Worm (Caenorhabditis elegans) whole organism, early embryonic: Measurements from ENCODE around the gene fbxb-58.

ENCODE experiments used
- B0310.2 ChIP-seq: sonication (generic microtip); optimal IDR thresholded peaks from 2 replicates; lab custom pipeline; 2016; ENCODE audit warnings: mild to moderate bottlenecking, missing genetic modification characterization, missing compliant biosample characterization
- F13C5.2 ChIP-seq: sonication (generic microtip); optimal IDR thresholded peaks from 2 replicates; lab custom pipeline; 2017; ENCODE audit warnings: mild to moderate bottlenecking, missing genetic modification characterization, inconsistent platforms, missing compliant biosample characterization
- aly-1 ChIP-seq: sonication (generic microtip); optimal IDR thresholded peaks from 2 replicates; lab custom pipeline; 2016; ENCODE audit warnings: missing genetic modification characterization, missing compliant biosample characterization
- ama-1 ChIP-seq: fragments of 150-350 bp; optimal IDR thresholded peaks from 2 replicates; lab custom pipeline; 2014
- ceh-13 ChIP-seq: fragments of 200-800 bp; sonication (Bioruptor generic); optimal IDR thresholded peaks from 2 replicates; lab custom pipeline; 2018; ENCODE audit warnings: mild to moderate bottlenecking, missing genetic modification characterization, missing compliant biosample characterization
- ceh-36 ChIP-seq: sonication (generic microtip); optimal IDR thresholded peaks from 2 replicates; lab custom pipeline; 2016; ENCODE audit warnings: missing genetic modification characterization, inconsistent platforms, missing compliant biosample characterization
- ets-7 ChIP-seq: sonication (generic microtip); optimal IDR thresholded peaks from 2 replicates; lab custom pipeline; 2016; ENCODE audit warnings: missing genotype, missing genetic modification characterization, missing compliant biosample characterization
- flt-1 ChIP-seq: fragments of 200-800 bp; sonication (Bioruptor generic); IDR thresholded peaks from 2 replicates; pipeline ENCODE4 v1.3.6; 2022; ENCODE audit warnings: missing genetic modification characterization, missing compliant biosample characterization
- hmbx-1 ChIP-seq: sonication (generic microtip); optimal IDR thresholded peaks from 2 replicates; lab custom pipeline; 2016; ENCODE audit warnings: mild to moderate bottlenecking, missing genetic modification characterization, missing compliant biosample characterization
- hmg-4 ChIP-seq: fragments of 200-800 bp; sonication (Bioruptor generic); optimal IDR thresholded peaks from 2 replicates; lab custom pipeline; 2018; ENCODE audit warnings: mild to moderate bottlenecking, missing genetic modification characterization, missing compliant biosample characterization
- hnd-1 ChIP-seq: sonication (generic microtip); optimal IDR thresholded peaks from 2 replicates; lab custom pipeline; 2016; ENCODE audit warnings: missing genetic modification characterization, missing compliant biosample characterization
- pes-1 ChIP-seq: fragments of 200-800 bp; sonication (Bioruptor generic); IDR thresholded peaks from 2 replicates; pipeline ENCODE4 v1.3.6; 2022; ENCODE audit warnings: missing genetic modification reagents, missing genetic modification characterization, missing compliant biosample characterization
- scrt-1 ChIP-seq: fragments of 200-800 bp; sonication (Bioruptor generic); IDR thresholded peaks from 2 replicates; pipeline ENCODE4 v1.3.6; 2022; ENCODE audit warnings: missing genetic modification characterization, missing compliant biosample characterization
- sea-1 ChIP-seq: fragments of 200-800 bp; sonication (Bioruptor generic); conservative IDR thresholded peaks from 2 replicates; pipeline ENCODE4 v1.3.6; 2022; ENCODE audit warnings: missing genetic modification characterization, missing compliant biosample characterization
- tbx-11 ChIP-seq: fragments of 200-800 bp; sonication (Bioruptor generic); IDR thresholded peaks from 2 replicates; pipeline ENCODE4 v1.3.6; 2022; ENCODE audit warnings: missing genetic modification characterization, missing compliant biosample characterization
- tbx-37 ChIP-seq: fragments of 200-800 bp; sonication (Bioruptor generic); conservative IDR thresholded peaks from 2 replicates; pipeline ENCODE4 v1.3.6; 2022; ENCODE audit warnings: missing genetic modification reagents, missing genetic modification characterization, missing compliant biosample characterization
- tra-4 ChIP-seq: sonication (generic microtip); optimal IDR thresholded peaks from 2 replicates; lab custom pipeline; 2017; ENCODE audit warnings: missing genetic modification characterization, missing compliant biosample characterization

fbxb-58 gene

DNA sequence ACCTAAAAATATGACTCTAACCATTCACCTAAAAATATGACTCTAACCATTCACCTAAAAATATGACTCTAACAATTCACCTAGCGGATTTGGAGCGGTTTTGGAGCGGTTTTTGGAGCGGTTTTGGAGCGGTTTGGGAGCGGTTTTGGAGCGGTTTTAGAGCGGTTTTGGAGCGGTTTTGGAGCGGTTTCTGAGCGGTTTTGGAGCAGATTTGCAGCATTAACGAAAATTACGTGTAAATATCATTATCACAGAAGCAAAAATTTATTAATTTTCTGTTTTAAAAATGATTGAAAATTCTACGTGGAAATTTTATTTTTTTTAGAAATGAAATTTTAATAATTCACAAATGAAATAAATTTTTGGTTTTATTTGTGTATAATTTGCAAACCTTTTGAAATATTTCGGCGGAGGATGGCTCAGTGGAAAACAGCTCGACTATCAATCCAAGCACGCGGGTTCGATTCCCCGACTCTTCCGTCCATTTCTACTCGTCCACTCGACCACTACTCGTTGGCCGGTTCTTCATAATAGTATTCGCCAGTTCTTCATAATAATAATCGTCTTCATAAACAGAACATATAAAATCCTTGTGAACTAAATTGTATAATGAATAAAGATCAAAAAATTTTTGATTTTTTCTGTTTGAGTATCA, 15.6 kb downstream of the fbxb-58 start:
- no peak for TF ChIP-seq hmbx-1 (tag; lab: Kevin White, UChicago)
- no peak for TF ChIP-seq tbx-37 (GFP tag; lab: Robert Waterston, UW)
- no peak for TF ChIP-seq tra-4
- TF ChIP-seq flt-1 (GFP tag; lab: Robert Waterston, UW), result no peak
- TF ChIP-seq hmg-4, result no peak
- no peak for TF ChIP-seq tbx-11 (GFP tag; lab: Robert Waterston, UW)
- no peak for TF ChIP-seq B0310.2 (tag; lab: Kevin White, UChicago)
- no peak for TF ChIP-seq pes-1 (GFP tag; lab: Robert Waterston, UW)
- no peak for TF ChIP-seq F13C5.2
- no peak for TF ChIP-seq ceh-36
- TF ChIP-seq scrt-1, result no peak

DNA sequence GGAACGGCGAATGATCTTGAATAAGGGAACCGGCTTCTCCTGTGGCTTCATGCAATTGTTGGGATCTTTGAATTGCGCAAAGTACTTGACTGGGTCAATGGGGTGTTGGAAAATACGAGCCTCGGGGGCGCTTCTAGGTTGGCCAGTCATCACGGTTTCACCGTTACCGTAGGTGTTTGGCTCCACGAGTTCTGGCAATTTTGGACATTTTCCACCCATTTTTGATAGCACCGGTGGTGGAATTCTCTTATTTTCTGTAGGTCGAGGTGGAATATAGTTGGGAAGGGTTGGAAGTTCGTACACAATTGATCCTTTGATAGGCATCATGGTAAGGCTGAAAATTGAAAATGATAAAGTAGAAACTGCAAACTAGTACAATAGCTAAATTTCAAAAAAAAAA, 23.7 kb downstream of the fbxb-58 start, which contains the start of gene ZK380.4:
Gene ZK380.4, minus strand, starts transcription at position 327 of the 400 bp plus-strand sequence.
- no peak for TF ChIP-seq pes-1 (GFP tag; lab: Robert Waterston, UW)
- no peak for TF ChIP-seq tbx-11 (GFP tag; lab: Robert Waterston, UW)
- no peak for TF ChIP-seq flt-1 (GFP tag; lab: Robert Waterston, UW)
- no peak for TF ChIP-seq hnd-1 (tag; lab: Kevin White, UChicago)

DNA sequence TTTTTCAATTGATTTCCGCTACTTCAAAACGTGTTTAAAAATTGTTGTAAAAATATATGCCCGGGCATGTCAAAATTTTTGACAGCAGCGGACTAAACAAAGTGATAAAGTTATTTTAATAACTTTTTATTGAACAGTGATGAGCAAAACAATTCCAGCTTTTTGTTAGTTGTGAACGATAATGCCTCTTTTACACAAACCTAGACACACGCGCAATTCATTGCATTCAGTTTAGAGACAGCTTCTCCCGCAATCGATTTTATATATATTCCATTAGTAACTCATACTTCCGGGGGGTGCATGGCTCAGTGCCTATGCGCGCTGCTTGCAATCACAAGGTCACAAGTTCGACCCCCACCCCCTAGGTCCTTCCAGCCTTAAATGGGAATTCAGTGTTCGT, 26.2 kb downstream of the fbxb-58 start, which contains the start of gene ZK380.6:
Gene ZK380.6, plus strand, starts transcription at position 301 of the 400 bp plus-strand sequence.
- TF ChIP-seq ets-7 (tag; lab: Kevin White, UChicago) (no peak), hnd-1 (tag; lab: Kevin White, UChicago) (no peak), sea-1 (GFP tag; lab: Robert Waterston, UW) (no peak), scrt-1 (no peak), B0310.2 (tag; lab: Kevin White, UChicago) (no peak), pes-1 (GFP tag; lab: Robert Waterston, UW) (no peak), ceh-13 (GFP tag; lab: Kevin White, UChicago) (no peak), ama-1 (lab: Kevin White, UChicago) (no peak), flt-1 (GFP tag; lab: Robert Waterston, UW) (no peak), tbx-37 (GFP tag; lab: Robert Waterston, UW) (no peak)

DNA sequence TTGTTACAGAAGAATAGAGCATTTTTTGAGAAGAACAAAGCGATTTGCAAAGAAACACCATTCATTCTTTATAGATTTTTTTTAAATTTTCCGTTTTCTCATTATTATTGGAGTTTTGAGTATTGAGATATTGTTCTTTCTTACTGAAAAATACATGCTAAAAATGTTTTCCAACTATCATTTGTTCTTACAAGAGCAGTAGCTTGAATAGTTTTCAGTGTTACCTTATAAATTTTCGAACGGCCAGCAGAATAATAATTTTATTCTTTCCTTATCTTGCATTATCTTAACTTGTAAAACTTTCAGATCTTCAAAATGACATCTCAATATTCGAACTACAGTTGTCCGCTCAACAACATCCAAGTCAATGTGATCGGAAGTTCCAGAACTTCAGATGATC, 27.3 kb downstream of the fbxb-58 start, which contains the start of gene tbx-32:
Gene tbx-32, plus strand, starts transcription at position 301 of the 400 bp plus-strand sequence.
- TF ChIP-seq tbx-11 (GFP tag; lab: Robert Waterston, UW) (no peak), tbx-37 (GFP tag; lab: Robert Waterston, UW) (no peak), ceh-13 (GFP tag; lab: Kevin White, UChicago) (no peak), ama-1 (lab: Kevin White, UChicago) (no peak), tra-4 (no peak), F13C5.2 (no peak), pes-1 (GFP tag; lab: Robert Waterston, UW) (no peak), aly-1 (tag; lab: Kevin White, UChicago) (no peak), ets-7 (tag; lab: Kevin White, UChicago) (no peak)

DNA sequence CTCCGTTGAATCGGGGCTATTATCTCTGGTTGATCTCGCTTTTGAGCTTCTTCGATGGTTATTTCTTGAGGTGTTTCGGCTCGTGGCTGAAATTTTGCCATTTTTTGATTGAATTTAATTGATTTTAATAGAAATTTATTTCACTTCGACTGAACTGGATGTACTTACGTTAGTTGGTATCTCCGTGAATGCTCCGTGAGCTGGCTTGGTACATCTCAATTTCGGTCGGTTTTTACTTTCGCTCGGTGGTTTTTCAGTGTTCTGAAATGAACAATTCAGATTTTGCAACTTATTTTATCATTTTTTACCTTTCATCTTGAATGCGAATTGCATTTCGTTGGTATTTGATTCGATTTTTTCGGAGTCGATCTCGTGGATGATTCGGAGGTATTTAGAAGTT, 37.0 kb downstream of the fbxb-58 start, which contains the start of gene R09H3.2:
Gene R09H3.2, minus strand, starts transcription at position 101 of the 400 bp plus-strand sequence.
- TF ChIP-seq ceh-13 (GFP tag; lab: Kevin White, UChicago) (no peak), pes-1 (GFP tag; lab: Robert Waterston, UW) (no peak), scrt-1 (no peak), tra-4 (no peak), aly-1 (tag; lab: Kevin White, UChicago) (no peak)

DNA sequence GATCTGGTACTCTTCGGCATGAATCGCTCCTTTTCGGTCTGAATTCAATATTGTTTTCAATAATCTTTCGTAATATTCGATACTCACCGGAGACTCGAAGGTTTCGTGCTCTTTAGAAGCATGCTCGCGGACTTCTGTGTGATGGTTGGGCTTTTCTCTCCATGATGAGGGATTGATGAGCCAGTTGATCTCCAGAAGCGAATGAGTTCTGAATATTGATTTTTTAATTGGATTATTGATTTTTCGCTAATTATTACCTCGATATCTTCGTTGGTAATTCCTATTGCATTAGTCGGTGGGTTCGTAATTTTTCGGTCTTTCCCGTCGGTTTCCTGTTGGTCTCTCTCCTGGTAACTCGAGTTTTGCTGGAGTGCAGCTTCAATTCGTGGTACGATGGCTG, 39.1 kb downstream of the fbxb-58 start:
- TF ChIP-seq tbx-11 (GFP tag; lab: Robert Waterston, UW), result no peak
- TF ChIP-seq scrt-1, result no peak
- no peak for TF ChIP-seq aly-1 (tag; lab: Kevin White, UChicago)
- no peak for TF ChIP-seq ceh-36
- TF ChIP-seq flt-1 (GFP tag; lab: Robert Waterston, UW), result no peak
- no peak for TF ChIP-seq ceh-13 (GFP tag; lab: Kevin White, UChicago)
- no peak for TF ChIP-seq F13C5.2
- no peak for TF ChIP-seq ets-7 (tag; lab: Kevin White, UChicago)
- TF ChIP-seq tra-4, result no peak
- TF ChIP-seq hmbx-1 (tag; lab: Kevin White, UChicago), result no peak

DNA sequence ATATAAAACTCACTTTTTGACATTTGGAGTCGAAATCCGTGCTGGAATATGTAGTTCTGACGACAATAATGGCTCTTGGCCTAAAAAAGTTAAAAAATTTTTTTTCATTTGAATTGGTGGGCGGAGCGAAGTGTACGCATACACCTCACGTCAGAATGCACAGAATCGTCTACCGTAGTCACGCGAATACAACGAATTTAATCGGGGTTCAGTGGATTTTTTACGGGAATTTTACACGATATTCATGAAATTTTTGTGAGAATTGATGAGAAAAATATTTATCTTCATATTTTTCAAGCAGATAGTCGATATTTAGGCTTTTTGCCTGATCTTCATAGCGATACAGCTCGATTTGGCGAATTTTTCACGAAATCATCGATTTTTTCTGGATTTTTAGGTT, 40.8 kb downstream of the fbxb-58 start, which contains the start of gene R09H3.3:
Gene R09H3.3, minus strand, starts transcription at position 101 of the 400 bp plus-strand sequence.
- TF ChIP-seq aly-1 (tag; lab: Kevin White, UChicago), result no peak
- TF ChIP-seq ceh-13 (GFP tag; lab: Kevin White, UChicago), result no peak
- TF ChIP-seq F13C5.2, result no peak
- TF ChIP-seq flt-1 (GFP tag; lab: Robert Waterston, UW), result no peak
- no peak for TF ChIP-seq pes-1 (GFP tag; lab: Robert Waterston, UW)
- no peak for TF ChIP-seq hmbx-1 (tag; lab: Kevin White, UChicago)
- no peak for TF ChIP-seq ceh-36
- no peak for TF ChIP-seq ets-7 (tag; lab: Kevin White, UChicago)

DNA sequence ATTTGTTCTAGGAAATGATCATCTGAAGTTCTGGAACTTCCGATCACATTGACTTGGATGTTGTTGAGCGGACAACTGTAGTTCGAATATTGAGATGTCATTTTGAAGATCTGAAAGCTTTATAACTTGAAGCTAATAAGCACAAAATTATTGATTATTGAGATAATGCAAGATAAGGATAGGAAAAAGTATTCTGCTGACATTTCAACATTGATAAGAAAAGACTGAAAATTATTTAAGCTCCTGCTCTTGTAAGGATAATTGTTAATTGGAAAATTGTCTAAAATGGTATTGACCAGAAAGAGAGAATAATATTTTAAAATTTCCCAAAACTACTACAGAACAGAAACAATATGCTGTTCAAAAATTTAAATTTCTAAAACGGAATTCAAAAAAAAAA, 46.1 kb downstream of the fbxb-58 start, which contains the start of gene tbx-31:
Gene tbx-31, minus strand, starts transcription at position 101 of the 400 bp plus-strand sequence.
- TF ChIP-seq hmg-4 (no peak), tra-4 (no peak), aly-1 (tag; lab: Kevin White, UChicago) (no peak), pes-1 (GFP tag; lab: Robert Waterston, UW) (no peak), B0310.2 (tag; lab: Kevin White, UChicago) (no peak), scrt-1 (no peak), hnd-1 (tag; lab: Kevin White, UChicago) (no peak), tbx-37 (GFP tag; lab: Robert Waterston, UW) (no peak), sea-1 (GFP tag; lab: Robert Waterston, UW) (no peak), ets-7 (tag; lab: Kevin White, UChicago) (no peak), hmbx-1 (tag; lab: Kevin White, UChicago) (no peak), ama-1 (lab: Kevin White, UChicago) (no peak)
